Fruit fly (Drosophila melanogaster): ENCODE measurements around the gene CG33927.

The CG33927 gene

dm6 chr3R:4654557-4655273, 35.7 kb downstream of the CG33927 start, which contains the start of gene spartin:
spartin (plus strand) TSS chr3R:4654800.
- TF ChIP-seq CG8478 (optimal IDR thresholded peaks at IDR 0.05) (no peak), CTCF (optimal IDR thresholded peaks at IDR 0.05) (no peak)

dm6 chr3R:4649880-4650493, 40.4 kb downstream of the CG33927 start:
- TF ChIP-seq CG8478 (optimal IDR thresholded peaks at IDR 0.05) (no peak), CTCF (optimal IDR thresholded peaks at IDR 0.05) (no peak)

- TF ChIP-seq CTCF (optimal IDR thresholded peaks at IDR 0.05), result peak in 1 of 2 experiments; percentile 55
- TF ChIP-seq CG8478 (optimal IDR thresholded peaks at IDR 0.05), result no peak
Observed at dm6 chr3R:4649126-4649811, 41.1 kb downstream of the CG33927 start, which contains the start of gene Karybeta3. Karybeta3 (plus strand) TSS chr3R:4649176.

- TF ChIP-seq CTCF (optimal IDR thresholded peaks at IDR 0.05) (no peak), CG8478 (optimal IDR thresholded peaks at IDR 0.05) (no peak)
Observed at dm6 chr3R:4645457-4646082, 44.8 kb downstream of the CG33927 start, which contains the start of the genes Dlip2 and rpk. Dlip2 (minus strand) TSS chr3R:4645655. rpk (plus strand) TSS chr3R:4645981.

dm6 chr3R:4641616-4642102, 48.7 kb downstream of the CG33927 start, which contains the start of the genes CG9775, MED31 and slx1:
CG9775 (minus strand) TSS chr3R:4641838.
MED31 (plus strand) TSS chr3R:4641963.
slx1 (plus strand) TSS chr3R:4641963.
- no peak for TF ChIP-seq CG8478 (optimal IDR thresholded peaks at IDR 0.05)
- TF ChIP-seq CTCF (optimal IDR thresholded peaks at IDR 0.05), result no peak

dm6 chr3R:4641254-4641573, 49.2 kb downstream of the CG33927 start:
- TF ChIP-seq CTCF (optimal IDR thresholded peaks at IDR 0.05), result no peak
- TF ChIP-seq CG8478 (optimal IDR thresholded peaks at IDR 0.05), result no peak

dm6 chr3R:4640546-4641253, 49.7 kb downstream of the CG33927 start:
- no peak for TF ChIP-seq CG8478 (optimal IDR thresholded peaks at IDR 0.05)
- TF ChIP-seq CTCF (optimal IDR thresholded peaks at IDR 0.05), result no peak

Measured in S2 (cell line).